Worm (Caenorhabditis elegans): ENCODE data around the gene pqn-65.

ce11 chrX:4619582-4619981, at the start of gene pqn-65:
- TF ChIP-seq ztf-23 (GFP tag; IDR thresholded peaks at IDR 0.05) (no peak), flt-1 (GFP tag; IDR thresholded peaks at IDR 0.05) (no peak), klf-2 (GFP tag; conservative IDR thresholded peaks at IDR 0.05) (no peak), med-1 (GFP tag; optimal IDR thresholded peaks at IDR 0.05; ENCODE audit: insufficient read depth) (no peak), ztf-29 (GFP tag; IDR thresholded peaks at IDR 0.05) (no peak), tab-1 (GFP tag; IDR thresholded peaks at IDR 0.05) (no peak), ref-1 (GFP tag; conservative IDR thresholded peaks at IDR 0.05) (no peak), T22C8.4 (GFP tag; IDR thresholded peaks at IDR 0.05) (no peak)

Data from whole organism, midembryonic.